Fruit fly (Drosophila melanogaster) whole organism, adult: ENCODE results near the gene Eato.
A peak's percentile ranks its signal among the peaks of the same experiment; 100 is the strongest.

Experiments used
- CG11617 ChIP-seq: fragments of 200-800 bp; sonication (Bioruptor generic); optimal IDR thresholded peaks from 2 replicates; lab custom pipeline; 2017; ENCODE audit warnings: mild to moderate bottlenecking, missing biosample characterization, missing genetic modification reagents, missing genetic modification characterization
- CG12768 ChIP-seq: fragments of 200-800 bp; sonication (Bioruptor generic); optimal IDR thresholded peaks from 2 replicates; lab custom pipeline; 2017; ENCODE audit warnings: missing biosample characterization, missing genetic modification characterization, mild to moderate bottlenecking, moderate library complexity, missing genetic modification reagents
- CG14711 ChIP-seq: fragments of 200-800 bp; sonication (Bioruptor generic); optimal IDR thresholded peaks from 2 replicates; lab custom pipeline; 2018; ENCODE audit warnings: missing biosample characterization, mild to moderate bottlenecking, missing genetic modification characterization, moderate library complexity
- CG1620 ChIP-seq: fragments of 200-800 bp; sonication (Bioruptor generic); optimal IDR thresholded peaks from 2 replicates; lab custom pipeline; 2016; ENCODE audit warnings: missing biosample characterization, missing genetic modification characterization
- CG33017 ChIP-seq: fragments of 200-800 bp; sonication (Bioruptor generic); optimal IDR thresholded peaks from 2 replicates; lab custom pipeline; 2018; ENCODE audit warnings: missing biosample characterization, mild to moderate bottlenecking, missing genetic modification characterization, moderate library complexity
- CG5204 ChIP-seq: fragments of 200-800 bp; sonication (Bioruptor generic); optimal IDR thresholded peaks from 2 replicates; lab custom pipeline; 2016; ENCODE audit warnings: missing biosample characterization, missing genetic modification characterization
- CG7045 ChIP-seq: fragments of 200-800 bp; sonication (Bioruptor generic); optimal IDR thresholded peaks from 2 replicates; lab custom pipeline; 2017; ENCODE audit warnings: missing biosample characterization, mild to moderate bottlenecking, missing genetic modification characterization
- CG7101 ChIP-seq: fragments of 200-800 bp; sonication (Bioruptor generic); optimal IDR thresholded peaks from 2 replicates; lab custom pipeline; 2018; ENCODE audit warnings: missing biosample characterization, mild to moderate bottlenecking, missing genetic modification characterization, moderate library complexity
- Clk ChIP-seq: fragments of 200-800 bp; sonication (Bioruptor generic); optimal IDR thresholded peaks from 2 replicates; lab custom pipeline; 2017; ENCODE audit warnings: missing biosample characterization, missing genetic modification characterization
- Crg-1 ChIP-seq: fragments of 200-800 bp; sonication (Bioruptor generic); optimal IDR thresholded peaks from 2 replicates; lab custom pipeline; 2016; ENCODE audit warnings: missing biosample characterization, missing genetic modification characterization
- Hr96 ChIP-seq: fragments of 200-800 bp; sonication (Bioruptor generic); optimal IDR thresholded peaks from 2 replicates; lab custom pipeline; 2016; ENCODE audit warnings: missing biosample characterization, missing genetic modification characterization
- Mnt ChIP-seq: fragments of 200-800 bp; sonication (Bioruptor generic); optimal IDR thresholded peaks from 2 replicates; lab custom pipeline; 2016; ENCODE audit warnings: missing biosample characterization, mild to moderate bottlenecking, missing genetic modification characterization
- bab1 ChIP-seq: fragments of 200-800 bp; sonication (Bioruptor generic); optimal IDR thresholded peaks from 3 replicates; lab custom pipeline; 2019; ENCODE audit warnings: missing biosample characterization, mild to moderate bottlenecking, missing genetic modification characterization, moderate library complexity
- cic ChIP-seq: fragments of 200-800 bp; sonication (Bioruptor generic); optimal IDR thresholded peaks from 2 replicates; lab custom pipeline; 2017; ENCODE audit warnings: missing biosample characterization, mild to moderate bottlenecking, missing genetic modification characterization, moderate library complexity
- cnc ChIP-seq, 2 experiments: fragments of >200 bp; optimal IDR thresholded peaks; 2 replicates each; lab custom pipeline; 2017
- kay ChIP-seq: fragments of 200-800 bp; sonication (Bioruptor generic); peaks from one replicate; lab custom pipeline; 2016; ENCODE audit warnings: missing biosample characterization, missing genetic modification characterization, borderline replicate concordance
- ovo ChIP-seq: fragments of 200-800 bp; sonication (Bioruptor generic); optimal IDR thresholded peaks from 2 replicates; lab custom pipeline; 2016; ENCODE audit warnings: missing biosample characterization, missing genetic modification characterization
- pad ChIP-seq: fragments of 200-800 bp; sonication (Bioruptor generic); optimal IDR thresholded peaks from 3 replicates; lab custom pipeline; 2017; ENCODE audit warnings: missing biosample characterization, missing genetic modification characterization, mild to moderate bottlenecking, moderate library complexity, missing genetic modification reagents
- tj ChIP-seq: fragments of 200-800 bp; sonication (Bioruptor generic); optimal IDR thresholded peaks from 3 replicates; lab custom pipeline; 2017; ENCODE audit warnings: missing biosample characterization, mild to moderate bottlenecking, missing genetic modification characterization, moderate library complexity
- toe ChIP-seq: fragments of 200-800 bp; sonication (Bioruptor generic); optimal IDR thresholded peaks from 2 replicates; lab custom pipeline; 2016; ENCODE audit warnings: missing biosample characterization, missing genetic modification characterization

Gene Eato

DNA sequence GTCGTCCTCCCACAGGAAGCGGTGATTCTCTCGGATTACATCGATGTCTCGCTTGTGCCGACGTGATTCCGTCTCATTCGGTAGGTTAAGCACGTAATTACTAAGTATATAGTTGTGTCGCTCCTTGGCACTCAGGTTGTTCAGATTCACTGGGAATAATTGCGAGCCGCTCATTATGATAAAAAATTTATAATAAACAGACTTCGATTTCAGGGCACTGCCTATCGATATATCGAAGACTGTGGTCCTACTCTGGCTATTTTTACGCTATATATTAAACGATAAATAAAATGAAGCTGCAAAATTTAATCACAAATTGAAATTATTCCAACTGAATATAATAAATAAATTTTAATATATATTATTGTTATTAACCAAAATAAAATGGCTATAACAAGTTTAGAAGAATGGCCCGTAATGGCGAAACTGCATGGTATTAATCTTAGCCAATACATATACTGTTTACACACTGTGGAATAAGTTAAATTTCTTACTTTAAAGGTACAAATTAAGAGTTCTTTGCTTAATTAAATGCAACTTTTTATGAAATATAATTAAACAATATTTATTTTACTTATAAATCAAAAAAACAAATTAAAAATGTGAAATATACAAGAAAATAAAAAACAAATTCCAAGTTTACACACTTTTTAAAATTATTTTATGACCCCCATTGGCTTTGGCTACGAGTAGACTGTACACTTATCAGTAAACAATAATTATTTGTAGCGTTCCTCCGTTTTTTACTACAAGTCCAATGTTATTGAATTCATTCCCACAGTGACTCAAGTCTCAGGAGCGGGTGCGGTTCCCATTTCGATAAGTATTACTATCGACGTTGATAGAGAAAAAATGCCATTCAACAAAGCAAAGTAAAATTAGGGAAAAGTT lies at the start of gene Eato:
Gene Eato, plus strand, starts transcription at position 821 of the 891 bp plus-strand sequence.
- TF ChIP-seq bab1 (peak; percentile 20), ovo (GFP tag; lab: Kevin White, UChicago) (no peak), Clk (GFP tag; lab: Kevin White, UChicago) (no peak), CG7101 (tag; lab: Kevin White, UChicago) (peak; percentile 27), CG11617 (GFP tag; lab: Kevin White, UChicago) (peak; percentile 48), pad (GFP tag; lab: Kevin White, UChicago) (peak; percentile 2), CG1620 (GFP tag; lab: Kevin White, UChicago) (no peak)

- TF ChIP-seq CG7045 (GFP tag; lab: Kevin White, UChicago): no peak
- TF ChIP-seq Hr96: no peak
- TF ChIP-seq toe (GFP tag; lab: Kevin White, UChicago): no peak
- no peak for TF ChIP-seq Clk (GFP tag; lab: Kevin White, UChicago)
- TF ChIP-seq pad (GFP tag; lab: Kevin White, UChicago): no peak
- TF ChIP-seq CG11617 (GFP tag; lab: Kevin White, UChicago): no peak
- TF ChIP-seq CG7101 (tag; lab: Kevin White, UChicago): no peak
- TF ChIP-seq cic (GFP tag; lab: Kevin White, UChicago): no peak
- TF ChIP-seq Mnt (GFP tag; lab: Kevin White, UChicago): no peak
- TF ChIP-seq bab1: no peak
- TF ChIP-seq CG1620 (GFP tag; lab: Kevin White, UChicago): no peak
- no peak for TF ChIP-seq Crg-1 (GFP tag; lab: Kevin White, UChicago)
- no peak for TF ChIP-seq cnc (optimal IDR thresholded peaks at IDR 0.05; lab: Kevin White, UChicago)
- no peak for TF ChIP-seq CG33017 (tag; lab: Kevin White, UChicago)
- TF ChIP-seq CG14711 (tag; lab: Kevin White, UChicago): no peak
- TF ChIP-seq CG5204 (GFP tag; lab: Kevin White, UChicago): no peak
- no peak for TF ChIP-seq tj
Measured at dm6 chr2L:13735838-13736237, 48.0 kb upstream of the Eato start, which contains the start of gene nur. TSS of gene nur (plus strand) at chr2L:13736138.

dm6 chr2L:13746652-13747051 lies 37.2 kb upstream of the Eato start, which contains the start of gene TM9SF4:
TSS of gene TM9SF4 (plus strand) at chr2L:13746952.
- no peak for TF ChIP-seq cic (GFP tag; lab: Kevin White, UChicago)
- TF ChIP-seq CG1620 (GFP tag; lab: Kevin White, UChicago): no peak
- TF ChIP-seq Mnt (GFP tag; lab: Kevin White, UChicago): no peak
- no peak for TF ChIP-seq CG7101 (tag; lab: Kevin White, UChicago)
- TF ChIP-seq kay (GFP tag; lab: Kevin White, UChicago): no peak
- no peak for TF ChIP-seq CG33017 (tag; lab: Kevin White, UChicago)
- TF ChIP-seq Hr96: no peak
- TF ChIP-seq Clk (GFP tag; lab: Kevin White, UChicago): no peak
- no peak for TF ChIP-seq tj
- TF ChIP-seq ovo (GFP tag; lab: Kevin White, UChicago): no peak
- TF ChIP-seq CG11617 (GFP tag; lab: Kevin White, UChicago): no peak
- TF ChIP-seq toe (GFP tag; lab: Kevin White, UChicago): no peak
- TF ChIP-seq pad (GFP tag; lab: Kevin White, UChicago): no peak
- no peak for TF ChIP-seq CG12768 (GFP tag; lab: Kevin White, UChicago)

- TF ChIP-seq bab1 (no peak), CG5204 (GFP tag; lab: Kevin White, UChicago) (no peak)
Measured at dm6 chr2L:13763144-13763543, 20.7 kb upstream of the Eato start.

DNA sequence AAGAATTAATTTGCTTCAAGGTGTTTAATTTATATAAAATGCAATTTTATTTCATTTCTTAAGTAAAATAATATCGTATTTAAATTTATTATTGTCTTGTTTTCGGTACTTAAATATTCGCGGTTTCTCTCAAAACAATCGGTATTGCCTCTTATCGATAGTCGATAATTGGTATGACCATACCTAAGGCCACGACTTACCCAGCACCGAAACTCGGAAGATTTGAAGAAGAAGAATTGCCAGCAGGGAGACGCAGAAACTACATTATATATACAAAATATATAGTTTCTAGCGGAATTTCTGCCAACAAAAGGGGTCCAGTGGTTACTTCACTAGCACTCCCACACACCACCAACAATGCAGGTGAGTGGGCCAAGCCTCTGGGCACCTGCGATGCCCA lies 13.0 kb upstream of the Eato start:
- TF ChIP-seq bab1 (peak; percentile 59), Hr96 (no peak)

- TF ChIP-seq bab1 (no peak), CG12768 (GFP tag; lab: Kevin White, UChicago) (no peak), Crg-1 (GFP tag; lab: Kevin White, UChicago) (no peak), kay (GFP tag; lab: Kevin White, UChicago) (no peak), toe (GFP tag; lab: Kevin White, UChicago) (no peak), cic (GFP tag; lab: Kevin White, UChicago) (no peak), CG5204 (GFP tag; lab: Kevin White, UChicago) (no peak), ovo (GFP tag; lab: Kevin White, UChicago) (no peak), Hr96 (no peak), cnc (optimal IDR thresholded peaks at IDR 0.05; lab: Kevin White, UChicago) (no peak), Clk (GFP tag; lab: Kevin White, UChicago) (no peak), CG33017 (tag; lab: Kevin White, UChicago) (no peak), tj (no peak), CG11617 (GFP tag; lab: Kevin White, UChicago) (no peak), pad (GFP tag; lab: Kevin White, UChicago) (no peak), CG1620 (GFP tag; lab: Kevin White, UChicago) (no peak), CG14711 (tag; lab: Kevin White, UChicago) (no peak), CG7101 (tag; lab: Kevin White, UChicago) (no peak)
Measured at dm6 chr2L:13773697-13774096, 10.2 kb upstream of the Eato start, which contains the start of gene CG43376. TSS of gene CG43376 (plus strand) at chr2L:13773997.
